Fruit fly (Drosophila melanogaster) whole organism, embryonic: Measurements from ENCODE around the gene Wbp2.

ENCODE experiments used
- BEAF-32 ChIP-seq: fragments of 200-800 bp; sonication (Bioruptor generic); optimal IDR thresholded peaks from 3 replicates; lab custom pipeline; 2017; ENCODE audit warnings: missing biosample characterization, missing genetic modification characterization, mild to moderate bottlenecking, moderate library complexity, missing genetic modification reagents
- Bdp1 ChIP-seq: fragments of 200-800 bp; sonication (Bioruptor generic); optimal IDR thresholded peaks from 3 replicates; lab custom pipeline; 2016; ENCODE audit warnings: missing biosample characterization, missing genetic modification characterization
- Blimp-1 ChIP-seq: fragments of 200-800 bp; sonication (Bioruptor generic); optimal IDR thresholded peaks from 3 replicates; lab custom pipeline; 2018; ENCODE audit warnings: missing biosample characterization, missing genetic modification characterization, mild to moderate bottlenecking, moderate library complexity, missing genetic modification reagents
- CG11695 ChIP-seq: fragments of 200-800 bp; sonication (Bioruptor generic); IDR thresholded peaks from 3 replicates; pipeline ENCODE4 v1.3.6; 2022; ENCODE audit warnings: missing biosample characterization, missing genetic modification characterization
- CG12155 ChIP-seq: fragments of 200-800 bp; sonication (Bioruptor generic); optimal IDR thresholded peaks from 3 replicates; lab custom pipeline; 2016; ENCODE audit warnings: missing biosample characterization, missing genetic modification characterization
- CG12391 ChIP-seq: fragments of 200-800 bp; sonication (Bioruptor generic); optimal IDR thresholded peaks from 3 replicates; lab custom pipeline; 2018; ENCODE audit warnings: missing biosample characterization, mild to moderate bottlenecking, missing genetic modification characterization, moderate library complexity
- CG15073 ChIP-seq: fragments of 200-800 bp; sonication (Bioruptor generic); optimal IDR thresholded peaks from 2 replicates; lab custom pipeline; 2016; ENCODE audit warnings: missing biosample characterization, missing genetic modification characterization
- CG15269 ChIP-seq: fragments of 200-800 bp; sonication (Bioruptor generic); optimal IDR thresholded peaks from 2 replicates; lab custom pipeline; 2018; ENCODE audit warnings: missing biosample characterization, mild to moderate bottlenecking, missing genetic modification characterization, moderate library complexity
- CG15514 ChIP-seq: fragments of 200-800 bp; sonication (Bioruptor generic); optimal IDR thresholded peaks from 3 replicates; lab custom pipeline; 2017; ENCODE audit warnings: missing biosample characterization, missing genetic modification characterization, mild to moderate bottlenecking, moderate library complexity, missing genetic modification reagents
- CG1602 ChIP-seq: fragments of 200-800 bp; sonication (Bioruptor generic); optimal IDR thresholded peaks from 3 replicates; lab custom pipeline; 2016; ENCODE audit warnings: missing biosample characterization, missing genetic modification characterization
- CG17328 ChIP-seq: fragments of 200-800 bp; sonication (Bioruptor generic); IDR thresholded peaks from 2 replicates; pipeline ENCODE4 v1.3.6; 2022; ENCODE audit warnings: missing biosample characterization, missing genetic modification characterization
- CG2712 ChIP-seq: fragments of 200-800 bp; optimal IDR thresholded peaks from 3 replicates; lab custom pipeline; 2019; ENCODE audit warnings: missing biosample characterization, mild to moderate bottlenecking, missing genetic modification characterization, moderate library complexity
- CG34376 ChIP-seq: fragments of 200-800 bp; sonication (Bioruptor generic); optimal IDR thresholded peaks from 2 replicates; lab custom pipeline; 2018; ENCODE audit warnings: missing biosample characterization, mild to moderate bottlenecking, missing genetic modification characterization
- CG6791 ChIP-seq: fragments of 200-800 bp; sonication (Bioruptor generic); IDR thresholded peaks from 3 replicates; pipeline ENCODE4 v1.3.6; 2022; ENCODE audit warnings: missing biosample characterization, missing genetic modification characterization; ENCODE audit not compliant: partially characterized antibody
- CG6813 ChIP-seq: fragments of 200-800 bp; sonication (Bioruptor generic); optimal IDR thresholded peaks from 2 replicates; lab custom pipeline; 2017; ENCODE audit warnings: missing biosample characterization, missing genetic modification characterization, mild to moderate bottlenecking, moderate library complexity, missing genetic modification reagents
- CG8290 ChIP-seq, 3 experiments: fragments of 200-800 bp; sonication (Bioruptor generic); optimal IDR thresholded peaks; 2 replicates each; lab custom pipeline; 2016 to 2019; ENCODE audit warnings: missing biosample characterization in 3 of 3, missing genetic modification characterization in 3 of 3, mild to moderate bottlenecking in 2 of 3, moderate library complexity in 1 of 3
- CG8478 ChIP-seq: fragments of >200 bp; optimal IDR thresholded peaks from 2 replicates; lab custom pipeline; 2018
- CG9437 ChIP-seq: fragments of 200-800 bp; sonication (Bioruptor generic); optimal IDR thresholded peaks from 2 replicates; lab custom pipeline; 2018; ENCODE audit warnings: missing biosample characterization, mild to moderate bottlenecking, missing genetic modification characterization
- CG9817 ChIP-seq: fragments of 200-800 bp; sonication (Bioruptor generic); optimal IDR thresholded peaks from 2 replicates; lab custom pipeline; 2018; ENCODE audit warnings: missing biosample characterization, mild to moderate bottlenecking, missing genetic modification characterization, moderate library complexity
- Dbx ChIP-seq: fragments of 200-800 bp; sonication (Bioruptor generic); IDR thresholded peaks from 3 replicates; pipeline ENCODE4 v1.3.6; 2022; ENCODE audit warnings: missing biosample characterization, missing genetic modification characterization
- HmgZ ChIP-seq: fragments of 200-800 bp; sonication (Bioruptor generic); optimal IDR thresholded peaks from 2 replicates; lab custom pipeline; 2018; ENCODE audit warnings: missing biosample characterization, mild to moderate bottlenecking, missing genetic modification characterization
- Lim3 ChIP-seq: fragments of 200-800 bp; sonication (Bioruptor generic); IDR thresholded peaks from 2 replicates; pipeline ENCODE4 v1.3.6; 2022; ENCODE audit warnings: missing biosample characterization, missing genetic modification characterization
- Mad ChIP-seq: fragments of 200-800 bp; sonication (Bioruptor generic); optimal IDR thresholded peaks from 2 replicates; lab custom pipeline; 2016; ENCODE audit warnings: missing biosample characterization, missing genetic modification characterization
- Myb ChIP-seq: fragments of 200-800 bp; sonication (Bioruptor generic); optimal IDR thresholded peaks from 2 replicates; lab custom pipeline; 2016; ENCODE audit warnings: missing biosample characterization, missing genetic modification characterization
- Oaz ChIP-seq: fragments of 200-800 bp; sonication (Bioruptor generic); IDR thresholded peaks from 2 replicates; pipeline ENCODE4 v1.3.6; 2022; ENCODE audit warnings: missing biosample characterization, missing genetic modification characterization
- Rfx ChIP-seq: fragments of 200-800 bp; sonication (Bioruptor generic); IDR thresholded peaks from 2 replicates; pipeline ENCODE4 v1.3.6; 2022; ENCODE audit warnings: missing biosample characterization, missing genetic modification characterization
- Six4 ChIP-seq: fragments of 200-800 bp; sonication (Bioruptor generic); optimal IDR thresholded peaks from 2 replicates; lab custom pipeline; 2016; ENCODE audit warnings: missing biosample characterization, missing genetic modification characterization
- ara ChIP-seq: fragments of 200-800 bp; sonication (Bioruptor generic); IDR thresholded peaks from 2 replicates; pipeline ENCODE4 v1.3.6; 2022; ENCODE audit warnings: missing biosample characterization, missing genetic modification characterization
- br ChIP-seq: fragments of >200 bp; optimal IDR thresholded peaks from 2 replicates; lab custom pipeline; 2017
- cato ChIP-seq: fragments of 200-800 bp; sonication (Bioruptor generic); optimal IDR thresholded peaks from 2 replicates; lab custom pipeline; 2016; ENCODE audit warnings: missing biosample characterization, missing genetic modification characterization, borderline replicate concordance
- chn ChIP-seq: fragments of 200-800 bp; sonication (Bioruptor generic); optimal IDR thresholded peaks from 2 replicates; lab custom pipeline; 2016; ENCODE audit warnings: missing biosample characterization, missing genetic modification characterization
- dm ChIP-seq: fragments of 200-800 bp; sonication (Bioruptor generic); optimal IDR thresholded peaks from 3 replicates; lab custom pipeline; 2016; ENCODE audit warnings: missing biosample characterization, missing genetic modification characterization
- dmrt11E ChIP-seq: fragments of 200-800 bp; sonication (Bioruptor generic); optimal IDR thresholded peaks from 3 replicates; lab custom pipeline; 2018; ENCODE audit warnings: missing biosample characterization, mild to moderate bottlenecking, missing genetic modification characterization, moderate library complexity
- ems ChIP-seq: fragments of 200-800 bp; sonication (Bioruptor generic); optimal IDR thresholded peaks from 3 replicates; lab custom pipeline; 2016; ENCODE audit warnings: missing biosample characterization, missing genetic modification characterization
- eve ChIP-seq, 2 experiments: fragments of >200 bp; optimal IDR thresholded peaks; 2 replicates each; lab custom pipeline; 2017; ENCODE audit warnings: missing biosample characterization in 2 of 2, missing genetic modification characterization in 2 of 2
- fd3F ChIP-seq: fragments of 200-800 bp; sonication (Bioruptor generic); optimal IDR thresholded peaks from 2 replicates; lab custom pipeline; 2018; ENCODE audit warnings: missing biosample characterization, mild to moderate bottlenecking, missing genetic modification characterization, moderate library complexity
- gcm ChIP-seq: fragments of 200-800 bp; sonication (Bioruptor generic); optimal IDR thresholded peaks from 2 replicates; lab custom pipeline; 2019; ENCODE audit warnings: missing biosample characterization, mild to moderate bottlenecking, missing genetic modification characterization, moderate library complexity
- gfzf ChIP-seq: fragments of 200-800 bp; sonication (Bioruptor generic); optimal IDR thresholded peaks from 2 replicates; lab custom pipeline; 2016; ENCODE audit warnings: missing biosample characterization, mild to moderate bottlenecking, missing genetic modification characterization, moderate library complexity
- jigr1 ChIP-seq: fragments of 200-800 bp; sonication (Bioruptor generic); IDR thresholded peaks from 3 replicates; pipeline ENCODE4 v1.3.6; 2022; ENCODE audit warnings: missing biosample characterization, missing genetic modification characterization
- odd ChIP-seq: fragments of 200-800 bp; sonication (Bioruptor generic); optimal IDR thresholded peaks from 2 replicates; lab custom pipeline; 2017; ENCODE audit warnings: missing biosample characterization, mild to moderate bottlenecking, missing genetic modification characterization
- prd ChIP-seq, 3 experiments: fragments of >200 bp in 2 of 3; fragments of 200-800 bp in 1 of 3; sonication (Bioruptor generic) in 1 of 3; optimal IDR thresholded peaks in 2 of 3; IDR thresholded peaks in 1 of 3; 2 replicates in 2 of 3; 3 replicates in 1 of 3; pipeline versions ENCODE4 v1.3.6 to Lab custom; 2017 to 2022; ENCODE audit warnings: missing biosample characterization in 1 of 3, missing genetic modification characterization in 1 of 3
- pzg ChIP-seq: fragments of 200-800 bp; sonication (Bioruptor generic); optimal IDR thresholded peaks from 3 replicates; lab custom pipeline; 2018; ENCODE audit warnings: missing biosample characterization, mild to moderate bottlenecking, missing genetic modification characterization, moderate library complexity
- rib ChIP-seq: fragments of 200-800 bp; sonication (Bioruptor generic); IDR thresholded peaks from 2 replicates; pipeline ENCODE4 v1.3.6; 2022; ENCODE audit warnings: missing biosample characterization, missing genetic modification characterization
- sug ChIP-seq: fragments of 200-800 bp; optimal IDR thresholded peaks from 2 replicates; lab custom pipeline; 2019; ENCODE audit warnings: missing biosample characterization, mild to moderate bottlenecking, missing genetic modification characterization, moderate library complexity
- tgo ChIP-seq: fragments of 200-800 bp; sonication (Bioruptor generic); IDR thresholded peaks from 3 replicates; pipeline ENCODE4 v1.3.6; 2022; ENCODE audit warnings: missing biosample characterization, missing genetic modification characterization
- tll ChIP-seq, 2 experiments: fragments of 200-800 bp in 1 of 2; fragments of >200 bp in 1 of 2; sonication (Bioruptor generic) in 1 of 2; optimal IDR thresholded peaks; 2 replicates each; lab custom pipeline; 2017 to 2019; ENCODE audit warnings: missing biosample characterization in 2 of 2, missing genetic modification characterization in 2 of 2, mild to moderate bottlenecking in 1 of 2, moderate library complexity in 1 of 2
- unc-4 ChIP-seq: fragments of 200-800 bp; sonication (Bioruptor generic); IDR thresholded peaks from 2 replicates; pipeline ENCODE4 v1.3.6; 2022; ENCODE audit warnings: missing biosample characterization, missing genetic modification characterization; ENCODE audit not compliant: partially characterized antibody
- unpg ChIP-seq: fragments of 200-800 bp; sonication (Bioruptor generic); optimal IDR thresholded peaks from 3 replicates; lab custom pipeline; 2018; ENCODE audit warnings: missing biosample characterization, mild to moderate bottlenecking, missing genetic modification characterization, moderate library complexity
- zfh2 ChIP-seq: fragments of 200-800 bp; sonication (Bioruptor generic); optimal IDR thresholded peaks from 2 replicates; lab custom pipeline; 2016; ENCODE audit warnings: missing biosample characterization, missing genetic modification characterization

Gene Wbp2

dm6 chr3L:12813907-12814306, 36.1 kb upstream of the Wbp2 start, which contains the start of the genes Sf3a2 and CG42588 (continued):
- TF ChIP-seq unc-4 (GFP tag; lab: Robert Waterston, UW), result peak; percentile 83
- TF ChIP-seq Dbx (GFP tag; lab: Robert Waterston, UW), result peak; percentile 83
- peak; percentile 55; the same call in 1 of the 3 replicates for TF ChIP-seq jigr1 (GFP tag; lab: Robert Waterston, UW)
- TF ChIP-seq tgo (GFP tag; lab: Robert Waterston, UW), result peak; percentile 72
- TF ChIP-seq Six4 (GFP tag; lab: Kevin White, UChicago), result peak; percentile 29
- peak; percentile 68 for TF ChIP-seq CG12155 (GFP tag; lab: Kevin White, UChicago)
- peak; percentile 71 for TF ChIP-seq dmrt11E
- no peak for TF ChIP-seq br (lab: Kevin White, UChicago)
- peak; percentile 66 for TF ChIP-seq pzg (GFP tag; lab: Kevin White, UChicago)
- peak; percentile 41 for TF ChIP-seq unpg (GFP tag; lab: Kevin White, UChicago)
- TF ChIP-seq cato (GFP tag; lab: Kevin White, UChicago), result peak; percentile 32
- TF ChIP-seq CG1602, result peak; percentile 79
- TF ChIP-seq CG15514, result peak; percentile 61
- peak; percentile 59 for TF ChIP-seq Blimp-1 (GFP tag; lab: Kevin White, UChicago)
- no peak for TF ChIP-seq tll (GFP tag; optimal IDR thresholded peaks at IDR 0.05; lab: Kevin White, UChicago)
- 0 out of 3 replicates have a peak, but pooled peaks have one; percentile 54 for TF ChIP-seq CG11695
- peak; percentile 74 for TF ChIP-seq sug (tag; lab: Kevin White, UChicago)
- peak; percentile 29 for TF ChIP-seq CG9817
- peak; percentile 42 for TF ChIP-seq chn
- TF ChIP-seq CG8478, result no peak
- TF ChIP-seq CG15073 (GFP tag; lab: Kevin White, UChicago), result no peak
- TF ChIP-seq zfh2, result peak; percentile 26
- peak; percentile 78 for TF ChIP-seq HmgZ (tag; lab: Kevin White, UChicago)
- TF ChIP-seq CG6791, result no peak; the same call in 1 of the 3 replicates
- peak; percentile 1 for TF ChIP-seq Myb (GFP tag; lab: Kevin White, UChicago)
- peak; percentile 87 for TF ChIP-seq BEAF-32 (GFP tag; lab: Kevin White, UChicago)
- peak; percentile 63 for TF ChIP-seq CG8290 (GFP tag; optimal IDR thresholded peaks at IDR 0.05; lab: Kevin White, UChicago)
- TF ChIP-seq CG8290 (tag; optimal IDR thresholded peaks at IDR 0.05; lab: Kevin White, UChicago), result no peak
- no peak for TF ChIP-seq eve (GFP tag; optimal IDR thresholded peaks at IDR 0.05; lab: Kevin White, UChicago)
- no peak for TF ChIP-seq Oaz (GFP tag; lab: Robert Waterston, UW)
- TF ChIP-seq dm, result peak; percentile 13
- TF ChIP-seq ems (GFP tag; lab: Kevin White, UChicago), result peak; percentile 47
- peak; percentile 88 for TF ChIP-seq CG12391 (tag; lab: Kevin White, UChicago)
- TF ChIP-seq Lim3 (GFP tag; lab: Robert Waterston, UW), result no peak
- no peak for TF ChIP-seq CG15269 (tag; lab: Kevin White, UChicago)
- no peak for TF ChIP-seq CG6813 (GFP tag; lab: Kevin White, UChicago)
- TF ChIP-seq CG2712 (tag; lab: Kevin White, UChicago), result peak; percentile 84
- TF ChIP-seq prd (optimal IDR thresholded peaks at IDR 0.05; lab: Kevin White, UChicago), result no peak
- TF ChIP-seq prd (GFP tag; IDR thresholded peaks at IDR 0.05; lab: Robert Waterston, UW), result peak; percentile 83; the same call in 2 of the 3 replicates
- peak; percentile 63 for TF ChIP-seq ara (GFP tag; lab: Robert Waterston, UW)
- TF ChIP-seq Mad (GFP tag; lab: Kevin White, UChicago), result peak; percentile 21
- TF ChIP-seq fd3F, result peak; percentile 51
- peak; percentile 12 for TF ChIP-seq gcm (GFP tag; lab: Kevin White, UChicago)
- peak; percentile 44; the same call in 1 of the 2 replicates for TF ChIP-seq CG17328
- TF ChIP-seq Bdp1, result peak; percentile 47
- TF ChIP-seq odd (GFP tag; lab: Kevin White, UChicago), result no peak
- no peak for TF ChIP-seq CG34376
- TF ChIP-seq Rfx (GFP tag; lab: Robert Waterston, UW), result peak; percentile 77; the same call in 1 of the 2 replicates
- TF ChIP-seq rib (GFP tag; lab: Robert Waterston, UW), result 0 out of 2 replicates have a peak, but pooled peaks have one; percentile 24
- TF ChIP-seq gfzf (GFP tag; lab: Kevin White, UChicago), result peak; percentile 62
- peak; percentile 7 for TF ChIP-seq CG9437 (GFP tag; lab: Kevin White, UChicago)
